Worm (Caenorhabditis elegans) whole organism, L3 larva: Measurements from ENCODE around the gene R08C7.4.

ENCODE experiments used
- lin-39 ChIP-seq: fragments of 150-350 bp; optimal IDR thresholded peaks from 2 replicates; lab custom pipeline; 2018; ENCODE audit warnings: missing biosample characterization, missing genetic modification reagents, missing genetic modification characterization
- lsy-12 ChIP-seq: sonication (generic microtip); optimal IDR thresholded peaks from 2 replicates; lab custom pipeline; 2016; ENCODE audit warnings: mild to moderate bottlenecking, missing genetic modification characterization, missing compliant biosample characterization
- nhr-76 ChIP-seq: fragments of 150-350 bp; sonication (generic microtip); optimal IDR thresholded peaks from 5 replicates; lab custom pipeline; 2014; ENCODE audit warnings: missing biosample characterization, missing genetic modification characterization
- snpc-4 ChIP-seq: fragments of 150-350 bp; optimal IDR thresholded peaks from 2 replicates; lab custom pipeline; 2014; ENCODE audit warnings: missing biosample characterization, missing genetic modification characterization

DNA sequence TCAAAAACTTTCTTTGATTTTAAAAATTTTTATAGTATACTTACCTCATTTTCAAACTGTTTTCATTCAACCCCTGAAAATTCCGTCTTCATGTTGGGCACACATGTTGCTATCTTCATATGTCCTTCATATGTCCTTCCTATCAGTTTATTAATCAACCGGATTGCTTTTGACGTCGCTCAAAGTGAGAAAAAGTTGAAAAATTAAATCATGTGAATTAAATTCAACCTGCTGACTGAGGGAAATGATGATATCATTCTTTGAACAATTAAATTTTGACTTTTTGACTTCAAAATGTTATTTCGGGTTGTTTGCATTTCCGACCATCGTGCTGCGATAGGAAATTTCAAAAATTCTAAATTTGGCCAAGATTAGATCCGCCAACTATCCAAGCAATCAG, 49.7 kb downstream of the R08C7.4 start:
- TF ChIP-seq lin-39 (tag; lab: Kevin White, UChicago) (no peak), nhr-76 (no peak), lsy-12 (no peak), snpc-4 (tag; lab: Kevin White, UChicago) (no peak)
